Worm (Caenorhabditis elegans) whole organism, mixed stage, embryonic: ENCODE measurements around the gene F58G1.7.

Experiments
- blmp-1 ChIP-seq: fragments of 150-350 bp; optimal IDR thresholded peaks from 2 replicates; lab custom pipeline; 2014; ENCODE audit warnings: missing biosample characterization, missing genetic modification characterization
- mls-2 ChIP-seq: sonication (generic microtip); optimal IDR thresholded peaks from 2 replicates; lab custom pipeline; 2016; ENCODE audit warnings: mild to moderate bottlenecking, missing genetic modification characterization, moderate library complexity, missing compliant biosample characterization
- nhr-237 ChIP-seq: fragments of 150-350 bp; optimal IDR thresholded peaks from 2 replicates; lab custom pipeline; 2014; ENCODE audit warnings: missing biosample characterization, missing genetic modification characterization
- nhr-28 ChIP-seq: fragments of 150-350 bp; optimal IDR thresholded peaks from 2 replicates; lab custom pipeline; 2014; ENCODE audit warnings: missing biosample characterization, missing genetic modification characterization
- snpc-4 ChIP-seq: fragments of 150-350 bp; optimal IDR thresholded peaks from 2 replicates; lab custom pipeline; 2014; ENCODE audit warnings: missing biosample characterization, missing genetic modification characterization

ce11 chrII:12939161-12939560 is 8.9 kb downstream of the F58G1.7 start:
- no peak for TF ChIP-seq nhr-28
- no peak for TF ChIP-seq snpc-4 (tag; lab: Kevin White, UChicago)
- no peak for TF ChIP-seq mls-2 (tag; lab: Kevin White, UChicago)
- no peak for TF ChIP-seq blmp-1 (tag; lab: Kevin White, UChicago)
- TF ChIP-seq nhr-237 (tag; lab: Kevin White, UChicago), result no peak
